1 fruit fly cellular context compared by ENCODE assay signal in the genomic region with DNA sequence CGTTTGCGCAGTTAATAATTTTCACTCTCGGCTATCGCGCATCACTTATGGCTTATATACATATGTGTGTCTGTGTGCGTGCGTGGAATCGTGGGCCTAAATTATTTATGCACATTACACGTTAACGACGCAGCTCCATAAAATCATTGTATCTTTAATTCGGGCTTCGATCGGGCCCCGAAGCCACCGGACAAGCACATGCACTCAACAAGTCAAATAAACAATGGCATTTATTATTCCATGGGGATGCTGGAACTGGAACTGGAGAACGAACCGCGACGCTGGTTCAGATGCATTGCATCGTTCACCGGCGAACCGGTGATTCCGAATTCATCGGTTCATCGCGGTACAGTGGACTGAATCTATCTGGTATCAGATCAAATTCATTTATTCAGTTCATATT.
TF ChIP-seq lines count a peak whose summit lies in the region.

A gene (minus strand): TSS at position 269 of the 403 bp plus-strand sequence.

TF ChIP-seq in whole organism, embryonic, 481 proteins besides CTCF, POLR2A, EP300 and RAD21 (continued from another document):
- TF ChIP-seq zen2 (GFP tag; IDR thresholded peaks at IDR 0.05; lab: Robert Waterston, UW; ENCODE audit: partially characterized antibody) (no peak), CG11504 (tag; optimal IDR thresholded peaks at IDR 0.05; lab: Kevin White, UChicago) (no peak), crp (GFP tag; optimal IDR thresholded peaks at IDR 0.05; lab: Kevin White, UChicago) (no peak), slbo (GFP tag; IDR thresholded peaks at IDR 0.05; lab: Robert Waterston, UW) (0 out of 2 replicates have a peak, but pooled peaks have one; percentile 13), CG7745 (tag; optimal IDR thresholded peaks at IDR 0.05; lab: Kevin White, UChicago) (no peak), CG8924 (tag; optimal IDR thresholded peaks at IDR 0.05; lab: Kevin White, UChicago) (peak; percentile 61), CG2116 (GFP tag; optimal IDR thresholded peaks at IDR 0.05; lab: Kevin White, UChicago) (peak; percentile 2), trem (tag; optimal IDR thresholded peaks at IDR 0.05; lab: Kevin White, UChicago) (peak; percentile 32), Sry-δ (GFP tag; optimal IDR thresholded peaks at IDR 0.05; lab: Kevin White, UChicago) (peak; percentile 3), chinmo (GFP tag; IDR thresholded peaks at IDR 0.05; lab: Robert Waterston, UW; ENCODE audit: partially characterized antibody) (peak; percentile 99), CG12942 (GFP tag; optimal IDR thresholded peaks at IDR 0.05; lab: Kevin White, UChicago) (no peak), CG4282 (GFP tag; optimal IDR thresholded peaks at IDR 0.05; lab: Kevin White, UChicago) (peak; percentile 17)
TF ChIP-seq in whole organism, embryonic: peak in this region for 83.
